Fruit fly (Drosophila melanogaster): ENCODE data around the gene yata.

yata gene

dm6 chr3R:29748591-29749303, at the start of gene yata, which contains the start of gene ATPsyngamma (continued):
- TF ChIP-seq CG4617 (GFP tag; optimal IDR thresholded peaks at IDR 0.05; ENCODE audit: borderline replicate concordance) (peak; percentile 25), CG4424 (GFP tag; optimal IDR thresholded peaks at IDR 0.05) (peak; percentile 38), CG1602 (GFP tag; optimal IDR thresholded peaks at IDR 0.05) (peak; percentile 1), Ets65A (GFP tag) (peak; percentile 31), CG17385 (GFP tag; optimal IDR thresholded peaks at IDR 0.05) (peak; percentile 72), eve (GFP tag; optimal IDR thresholded peaks at IDR 0.05) (no peak), CoRest (tag; optimal IDR thresholded peaks at IDR 0.05) (peak; percentile 56), hbn (GFP tag; IDR thresholded peaks at IDR 0.05; ENCODE audit: partially characterized antibody) (peak; percentile 59)

dm6 chr3R:29699220-29699619, 49.8 kb upstream of the yata start:
- TF ChIP-seq D (optimal IDR thresholded peaks at IDR 0.05) (no peak), D (GFP tag; optimal IDR thresholded peaks at IDR 0.05) (no peak), H15 (GFP tag; IDR thresholded peaks at IDR 0.05) (peak; percentile 65; the same call in 1 of the 3 replicates), CG10959 (GFP tag; IDR thresholded peaks at IDR 0.05) (no peak), CG13624 (GFP tag; optimal IDR thresholded peaks at IDR 0.05) (no peak), twi (tag; optimal IDR thresholded peaks at IDR 0.05) (no peak), Ada2b (GFP tag; IDR thresholded peaks at IDR 0.05) (no peak), HmgZ (tag; optimal IDR thresholded peaks at IDR 0.05) (no peak), CG9727 (GFP tag; optimal IDR thresholded peaks at IDR 0.05) (peak; percentile 25), CG8290 (GFP tag; optimal IDR thresholded peaks at IDR 0.05) (no peak), CG8290 (tag; optimal IDR thresholded peaks at IDR 0.05) (no peak), bsh (GFP tag; optimal IDR thresholded peaks at IDR 0.05) (peak in 1 of 2 experiments; percentile 50), CG8944 (GFP tag; optimal IDR thresholded peaks at IDR 0.05) (no peak), E2f1 (GFP tag; IDR thresholded peaks at IDR 0.05) (peak; percentile 50), CG15011 (GFP tag; optimal IDR thresholded peaks at IDR 0.05) (no peak), CG12391 (tag; optimal IDR thresholded peaks at IDR 0.05) (no peak), Bteb2 (GFP tag; optimal IDR thresholded peaks at IDR 0.05) (no peak), zen (tag; optimal IDR thresholded peaks at IDR 0.05) (no peak), Fer2 (tag; optimal IDR thresholded peaks at IDR 0.05) (no peak), CG10209 (GFP tag; optimal IDR thresholded peaks at IDR 0.05) (no peak), unc-4 (GFP tag; IDR thresholded peaks at IDR 0.05; ENCODE audit: partially characterized antibody) (no peak), lilli (GFP tag; optimal IDR thresholded peaks at IDR 0.05) (no peak), so (GFP tag; IDR thresholded peaks at IDR 0.05) (peak; percentile 26; the same call in 1 of the 3 replicates), crc (GFP tag; optimal IDR thresholded peaks at IDR 0.05) (no peak), CG14050 (GFP tag; IDR thresholded peaks at IDR 0.05) (no peak), CG1792 (GFP tag; optimal IDR thresholded peaks at IDR 0.05) (no peak), CG17328 (GFP tag; IDR thresholded peaks at IDR 0.05) (peak; percentile 53), CG13296 (GFP tag; optimal IDR thresholded peaks at IDR 0.05) (no peak), pnt (GFP tag; optimal IDR thresholded peaks at IDR 0.05) (peak; percentile 70), CG33213 (GFP tag; optimal IDR thresholded peaks at IDR 0.05) (no peak), CG1529 (GFP tag; optimal IDR thresholded peaks at IDR 0.05) (no peak), CG11398 (GFP tag; optimal IDR thresholded peaks at IDR 0.05) (no peak), CG3281 (GFP tag; optimal IDR thresholded peaks at IDR 0.05) (no peak), vnd (GFP tag; IDR thresholded peaks at IDR 0.05; ENCODE audit: partially characterized antibody) (no peak), CG3847 (GFP tag; IDR thresholded peaks at IDR 0.05) (no peak), tio (GFP tag; optimal IDR thresholded peaks at IDR 0.05) (no peak), CG11093 (GFP tag; IDR thresholded peaks at IDR 0.05) (peak; percentile 41; the same call in 1 of the 3 replicates), CG12219 (GFP tag; optimal IDR thresholded peaks at IDR 0.05) (no peak), Dip3 (GFP tag; optimal IDR thresholded peaks at IDR 0.05) (no peak), ci (GFP tag; IDR thresholded peaks at IDR 0.05) (peak; percentile 48; the same call in 1 of the 3 replicates), phol (tag; optimal IDR thresholded peaks at IDR 0.05) (no peak), Gsc (GFP tag; IDR thresholded peaks at IDR 0.05) (peak; percentile 27; the same call in 1 of the 2 replicates)

All from whole organism, embryonic.